Fruit fly (Drosophila melanogaster) whole organism, embryonic: ENCODE measurements around the gene fig.

ENCODE experiments used
- Aef1 ChIP-seq: fragments of 200-800 bp; sonication (Bioruptor generic); IDR thresholded peaks from 3 replicates; pipeline ENCODE4 v1.3.6; 2022; ENCODE audit warnings: missing biosample characterization, missing genetic modification characterization
- BEAF-32 ChIP-seq: fragments of 200-800 bp; sonication (Bioruptor generic); optimal IDR thresholded peaks from 3 replicates; lab custom pipeline; 2017; ENCODE audit warnings: missing biosample characterization, missing genetic modification characterization, mild to moderate bottlenecking, moderate library complexity, missing genetic modification reagents
- CG10274 ChIP-seq: fragments of 200-800 bp; sonication (Bioruptor generic); optimal IDR thresholded peaks from 3 replicates; lab custom pipeline; 2017; ENCODE audit warnings: missing biosample characterization, mild to moderate bottlenecking, missing genetic modification characterization
- CG11504 ChIP-seq: fragments of 200-800 bp; sonication (Bioruptor generic); optimal IDR thresholded peaks from 3 replicates; lab custom pipeline; 2019; ENCODE audit warnings: missing biosample characterization, mild to moderate bottlenecking, missing genetic modification characterization, moderate library complexity
- CG11695 ChIP-seq: fragments of 200-800 bp; sonication (Bioruptor generic); IDR thresholded peaks from 3 replicates; pipeline ENCODE4 v1.3.6; 2022; ENCODE audit warnings: missing biosample characterization, missing genetic modification characterization
- CG11723 ChIP-seq: fragments of 200-800 bp; sonication (Bioruptor generic); optimal IDR thresholded peaks from 2 replicates; lab custom pipeline; 2017; ENCODE audit warnings: missing biosample characterization, mild to moderate bottlenecking, missing genetic modification characterization
- CG15011 ChIP-seq: fragments of 200-800 bp; sonication (Bioruptor generic); optimal IDR thresholded peaks from 3 replicates; lab custom pipeline; 2018; ENCODE audit warnings: missing biosample characterization, mild to moderate bottlenecking, missing genetic modification characterization
- CG1603 ChIP-seq: fragments of 200-800 bp; sonication (Bioruptor generic); optimal IDR thresholded peaks from 2 replicates; lab custom pipeline; 2019; ENCODE audit warnings: missing biosample characterization, mild to moderate bottlenecking, missing genetic modification characterization, moderate library complexity
- CG17186 ChIP-seq: fragments of 200-800 bp; sonication (Bioruptor generic); optimal IDR thresholded peaks from 3 replicates; lab custom pipeline; 2017; ENCODE audit warnings: missing biosample characterization, missing genetic modification reagents, missing genetic modification characterization
- CG17385 ChIP-seq: fragments of 200-800 bp; sonication (Bioruptor generic); optimal IDR thresholded peaks from 3 replicates; lab custom pipeline; 2018; ENCODE audit warnings: missing biosample characterization, mild to moderate bottlenecking, missing genetic modification characterization
- CG31388 ChIP-seq: fragments of 200-800 bp; sonication (Bioruptor generic); optimal IDR thresholded peaks from 2 replicates; lab custom pipeline; 2016; ENCODE audit warnings: missing biosample characterization, missing genetic modification characterization
- CG31441 ChIP-seq: fragments of 200-800 bp; sonication (Bioruptor generic); IDR thresholded peaks from 2 replicates; pipeline ENCODE4 v1.3.6; 2022; ENCODE audit warnings: missing biosample characterization, missing genetic modification characterization
- CG3163 ChIP-seq: fragments of 200-800 bp; sonication (Bioruptor generic); optimal IDR thresholded peaks from 3 replicates; lab custom pipeline; 2016; ENCODE audit warnings: missing biosample characterization, missing genetic modification characterization
- CG32532 ChIP-seq: fragments of 200-800 bp; sonication (Bioruptor generic); IDR thresholded peaks from 2 replicates; pipeline ENCODE4 v1.3.6; 2022; ENCODE audit warnings: missing biosample characterization, missing genetic modification characterization
- CG4282 ChIP-seq: fragments of 200-800 bp; sonication (Bioruptor generic); optimal IDR thresholded peaks from 2 replicates; lab custom pipeline; 2016; ENCODE audit warnings: missing biosample characterization, missing genetic modification characterization
- CG6813 ChIP-seq: fragments of 200-800 bp; sonication (Bioruptor generic); optimal IDR thresholded peaks from 2 replicates; lab custom pipeline; 2017; ENCODE audit warnings: missing biosample characterization, missing genetic modification characterization, mild to moderate bottlenecking, moderate library complexity, missing genetic modification reagents
- CG8388 ChIP-seq: fragments of 200-800 bp; sonication (Bioruptor generic); optimal IDR thresholded peaks from 2 replicates; lab custom pipeline; 2019; ENCODE audit warnings: missing biosample characterization, mild to moderate bottlenecking, missing genetic modification characterization, moderate library complexity
- D19B ChIP-seq: fragments of 200-800 bp; sonication (Bioruptor generic); optimal IDR thresholded peaks from 2 replicates; lab custom pipeline; 2017; ENCODE audit warnings: missing biosample characterization, mild to moderate bottlenecking, missing genetic modification characterization
- ERR ChIP-seq: fragments of 200-800 bp; sonication (Bioruptor generic); optimal IDR thresholded peaks from 2 replicates; lab custom pipeline; 2016; ENCODE audit warnings: missing biosample characterization, missing genetic modification characterization
- Gug ChIP-seq: fragments of 200-800 bp; sonication (Bioruptor generic); IDR thresholded peaks from 4 replicates; pipeline ENCODE4 v1.3.6; 2022; ENCODE audit warnings: missing biosample characterization, missing genetic modification characterization
- HLH3B ChIP-seq: fragments of 200-800 bp; sonication (Bioruptor generic); IDR thresholded peaks from 2 replicates; pipeline ENCODE4 v1.3.6; 2022; ENCODE audit warnings: missing biosample characterization, missing genetic modification characterization
- HLH54F ChIP-seq: fragments of 200-800 bp; sonication (Bioruptor generic); optimal IDR thresholded peaks from 3 replicates; lab custom pipeline; 2016; ENCODE audit warnings: missing biosample characterization, missing genetic modification characterization
- Hand ChIP-seq: fragments of 200-800 bp; sonication (Bioruptor generic); optimal IDR thresholded peaks from 2 replicates; lab custom pipeline; 2017; ENCODE audit warnings: mild to moderate bottlenecking, missing biosample characterization, missing genetic modification reagents, missing genetic modification characterization
- Hr51 ChIP-seq, 2 experiments: fragments of 200-800 bp; sonication (Bioruptor generic); optimal IDR thresholded peaks; 2 replicates in 1 of 2; 3 replicates in 1 of 2; lab custom pipeline; 2016 to 2018; ENCODE audit warnings: missing biosample characterization in 2 of 2, missing genetic modification characterization in 2 of 2, mild to moderate bottlenecking in 1 of 2, moderate library complexity in 1 of 2
- Hr78 ChIP-seq, 2 experiments: fragments of 200-800 bp in 1 of 2; fragments of >200 bp in 1 of 2; sonication (Bioruptor generic) in 1 of 2; optimal IDR thresholded peaks; 2 replicates each; lab custom pipeline; 2017 to 2019; ENCODE audit warnings: missing biosample characterization in 2 of 2, missing genetic modification characterization in 2 of 2, mild to moderate bottlenecking in 1 of 2, moderate library complexity in 1 of 2
- Jarid2 ChIP-seq: fragments of 200-800 bp; sonication (Bioruptor generic); optimal IDR thresholded peaks from 3 replicates; lab custom pipeline; 2017; ENCODE audit warnings: mild to moderate bottlenecking, missing biosample characterization, missing genetic modification reagents, missing genetic modification characterization
- Neu2 ChIP-seq: fragments of 200-800 bp; sonication (Bioruptor generic); optimal IDR thresholded peaks from 3 replicates; lab custom pipeline; 2016; ENCODE audit warnings: missing biosample characterization, missing genetic modification characterization, borderline replicate concordance
- Side ChIP-seq: fragments of 200-800 bp; sonication (Bioruptor generic); optimal IDR thresholded peaks from 2 replicates; lab custom pipeline; 2016; ENCODE audit warnings: missing biosample characterization, missing genetic modification characterization
- TFAM ChIP-seq: fragments of 200-800 bp; sonication (Bioruptor generic); optimal IDR thresholded peaks from 2 replicates; lab custom pipeline; 2017; ENCODE audit warnings: missing biosample characterization, missing genetic modification characterization, inconsistent platforms
- Xrp1 ChIP-seq: fragments of 200-800 bp; sonication (Bioruptor generic); IDR thresholded peaks from 2 replicates; pipeline ENCODE4 v1.3.6; 2022; ENCODE audit warnings: missing biosample characterization, missing genetic modification characterization
- amos ChIP-seq: fragments of 200-800 bp; sonication (Bioruptor generic); IDR thresholded peaks from 2 replicates; pipeline ENCODE4 v1.3.6; 2022; ENCODE audit warnings: missing biosample characterization, missing genetic modification characterization; ENCODE audit not compliant: partially characterized antibody
- bigmax ChIP-seq: fragments of 200-800 bp; sonication (Bioruptor generic); optimal IDR thresholded peaks from 2 replicates; lab custom pipeline; 2018; ENCODE audit warnings: missing biosample characterization, mild to moderate bottlenecking, missing genetic modification characterization
- caup ChIP-seq: fragments of 200-800 bp; sonication (Bioruptor generic); optimal IDR thresholded peaks from 3 replicates; lab custom pipeline; 2017; ENCODE audit warnings: missing biosample characterization, mild to moderate bottlenecking, missing genetic modification characterization, moderate library complexity; ENCODE audit not compliant: severe bottlenecking
- chn ChIP-seq: fragments of 200-800 bp; sonication (Bioruptor generic); optimal IDR thresholded peaks from 2 replicates; lab custom pipeline; 2016; ENCODE audit warnings: missing biosample characterization, missing genetic modification characterization
- dimm ChIP-seq: fragments of 200-800 bp; sonication (Bioruptor generic); IDR thresholded peaks from 2 replicates; pipeline ENCODE4 v1.3.6; 2022; ENCODE audit warnings: missing biosample characterization, missing genetic modification characterization
- ewg ChIP-seq: fragments of 200-800 bp; sonication (Bioruptor generic); optimal IDR thresholded peaks from 3 replicates; lab custom pipeline; 2017; ENCODE audit warnings: mild to moderate bottlenecking, missing biosample characterization, missing genetic modification reagents, missing genetic modification characterization
- h ChIP-seq: fragments of >200 bp; optimal IDR thresholded peaks from 2 replicates; lab custom pipeline; 2017
- kah ChIP-seq: fragments of 200-800 bp; sonication (Bioruptor generic); optimal IDR thresholded peaks from 2 replicates; lab custom pipeline; 2018; ENCODE audit warnings: missing biosample characterization, mild to moderate bottlenecking, missing genetic modification characterization
- lbe ChIP-seq: fragments of 200-800 bp; sonication (Bioruptor generic); optimal IDR thresholded peaks from 2 replicates; lab custom pipeline; 2016; ENCODE audit warnings: missing biosample characterization, mild to moderate bottlenecking, missing genetic modification characterization
- lola ChIP-seq, 3 experiments: fragments of >200 bp in 2 of 3; fragments of 200-800 bp in 1 of 3; sonication (Bioruptor generic) in 1 of 3; optimal IDR thresholded peaks; 2 replicates each; lab custom pipeline; 2017 to 2019; ENCODE audit warnings: missing biosample characterization in 3 of 3, missing genetic modification characterization in 3 of 3, mild to moderate bottlenecking in 1 of 3, moderate library complexity in 1 of 3
- mam ChIP-seq: fragments of 200-800 bp; sonication (Bioruptor generic); optimal IDR thresholded peaks from 3 replicates; lab custom pipeline; 2016; ENCODE audit warnings: missing biosample characterization, missing genetic modification characterization
- nerfin-1 ChIP-seq: fragments of 200-800 bp; sonication (Bioruptor generic); optimal IDR thresholded peaks from 3 replicates; lab custom pipeline; 2019; ENCODE audit warnings: missing biosample characterization, mild to moderate bottlenecking, missing genetic modification characterization, moderate library complexity
- org-1 ChIP-seq: fragments of 200-800 bp; sonication (Bioruptor generic); optimal IDR thresholded peaks from 2 replicates; lab custom pipeline; 2017; ENCODE audit warnings: missing biosample characterization, missing genetic modification characterization
- peb ChIP-seq: fragments of 200-800 bp; sonication (Bioruptor generic); IDR thresholded peaks from 2 replicates; pipeline ENCODE4 v1.3.6; 2022; ENCODE audit warnings: missing biosample characterization, missing genetic modification characterization
- prd ChIP-seq, 3 experiments: fragments of >200 bp in 2 of 3; fragments of 200-800 bp in 1 of 3; sonication (Bioruptor generic) in 1 of 3; optimal IDR thresholded peaks in 2 of 3; IDR thresholded peaks in 1 of 3; 2 replicates in 2 of 3; 3 replicates in 1 of 3; pipeline versions ENCODE4 v1.3.6 to Lab custom; 2017 to 2022; ENCODE audit warnings: missing biosample characterization in 1 of 3, missing genetic modification characterization in 1 of 3
- scrt ChIP-seq: fragments of 200-800 bp; sonication (Bioruptor generic); optimal IDR thresholded peaks from 2 replicates; lab custom pipeline; 2018; ENCODE audit warnings: missing biosample characterization, mild to moderate bottlenecking, missing genetic modification characterization, moderate library complexity
- sens-2 ChIP-seq: fragments of 200-800 bp; sonication (Bioruptor generic); IDR thresholded peaks from 2 replicates; pipeline ENCODE4 v1.3.6; 2022; ENCODE audit warnings: missing biosample characterization, missing genetic modification characterization
- shn ChIP-seq: fragments of 200-800 bp; sonication (Bioruptor generic); optimal IDR thresholded peaks from 3 replicates; lab custom pipeline; 2016; ENCODE audit warnings: missing biosample characterization, missing genetic modification characterization
- sob ChIP-seq: fragments of 200-800 bp; sonication (Bioruptor generic); IDR thresholded peaks from 2 replicates; pipeline ENCODE4 v1.3.6; 2022; ENCODE audit warnings: missing biosample characterization, missing genetic modification characterization

fig gene

dm6 chr3R:29772795-29773331 lies 7.4 kb downstream of the fig start (continued):
- TF ChIP-seq h (lab: Kevin White, UChicago) (no peak), nerfin-1 (peak; percentile 86), BEAF-32 (GFP tag; lab: Kevin White, UChicago) (no peak), peb (GFP tag; lab: Robert Waterston, UW) (peak; percentile 20; the same call in 1 of the 2 replicates), ERR (peak; percentile 30), shn (GFP tag; lab: Kevin White, UChicago) (no peak), sob (peak; percentile 60; the same call in 1 of the 2 replicates), CG31388 (GFP tag; lab: Kevin White, UChicago) (no peak), mam (no peak), Neu2 (GFP tag; lab: Kevin White, UChicago) (no peak), CG3163 (GFP tag; lab: Kevin White, UChicago) (no peak), TFAM (no peak), Aef1 (GFP tag; lab: Robert Waterston, UW) (peak; percentile 78), org-1 (GFP tag; lab: Kevin White, UChicago) (no peak), HLH3B (no peak), chn (GFP tag; lab: Kevin White, UChicago) (peak; percentile 2), CG10274 (GFP tag; lab: Kevin White, UChicago) (peak; percentile 39), Side (GFP tag; lab: Kevin White, UChicago) (peak; percentile 5), HLH54F (GFP tag; lab: Kevin White, UChicago) (no peak), CG1603 (tag; lab: Kevin White, UChicago) (peak; percentile 22), ewg (GFP tag; lab: Kevin White, UChicago) (no peak), Xrp1 (no peak; the same call in none of the 2 replicates), Hand (GFP tag; lab: Kevin White, UChicago) (peak; percentile 75), Gug (GFP tag; lab: Robert Waterston, UW) (no peak), lola (GFP tag; optimal IDR thresholded peaks at IDR 0.05; lab: Kevin White, UChicago) (no peak), CG11695 (0 out of 3 replicates have a peak, but pooled peaks have one; percentile 23), CG32532 (GFP tag; lab: Robert Waterston, UW) (peak; percentile 59; the same call in 1 of the 2 replicates), caup (GFP tag; lab: Kevin White, UChicago) (peak; percentile 18), Hr78 (GFP tag; optimal IDR thresholded peaks at IDR 0.05; lab: Kevin White, UChicago) (peak in 1 of 2 experiments; percentile 45), CG17186 (GFP tag; lab: Kevin White, UChicago) (no peak), CG8388 (GFP tag; lab: Kevin White, UChicago) (no peak), dimm (GFP tag; lab: Robert Waterston, UW) (no peak), D19B (no peak), bigmax (GFP tag; lab: Kevin White, UChicago) (peak; percentile 6), amos (peak; percentile 29; the same call in 1 of the 2 replicates), CG11723 (GFP tag; lab: Kevin White, UChicago) (no peak), kah (GFP tag; lab: Kevin White, UChicago) (peak; percentile 52), sens-2 (peak; percentile 62), Hr51 (GFP tag; optimal IDR thresholded peaks at IDR 0.05; lab: Kevin White, UChicago) (peak in 1 of 2 experiments; percentile 11), scrt (GFP tag; lab: Kevin White, UChicago) (peak; percentile 80), CG17385 (GFP tag; lab: Kevin White, UChicago) (peak; percentile 23), CG6813 (GFP tag; lab: Kevin White, UChicago) (no peak), CG4282 (no peak), lbe (GFP tag; lab: Kevin White, UChicago) (no peak), CG31441 (GFP tag; lab: Robert Waterston, UW) (no peak), Jarid2 (peak; percentile 96), CG15011 (GFP tag; lab: Kevin White, UChicago) (no peak), CG11504 (tag; lab: Kevin White, UChicago) (no peak), prd (optimal IDR thresholded peaks at IDR 0.05; lab: Kevin White, UChicago) (no peak), prd (GFP tag; IDR thresholded peaks at IDR 0.05; lab: Robert Waterston, UW) (no peak)
